Worm (Caenorhabditis elegans) whole organism, L2 larva: Measurements from ENCODE around the gene C43H6.6.

Source experiments
- F13H6.1 ChIP-seq: sonication (generic microtip); optimal IDR thresholded peaks from 2 replicates; lab custom pipeline; 2016; ENCODE audit warnings: missing genetic modification characterization, missing compliant biosample characterization
- alr-1 ChIP-seq: fragments of 150-350 bp; optimal IDR thresholded peaks from 2 replicates; lab custom pipeline; 2014; ENCODE audit warnings: missing biosample characterization, missing genetic modification characterization
- ama-1 ChIP-seq: fragments of 150-350 bp; optimal IDR thresholded peaks from 2 replicates; lab custom pipeline; 2018; ENCODE audit warnings: inconsistent platforms
- ceh-16 ChIP-seq: fragments of 150-350 bp; optimal IDR thresholded peaks from 2 replicates; lab custom pipeline; 2014; ENCODE audit warnings: missing biosample characterization, missing genetic modification characterization
- dmd-4 ChIP-seq: sonication (generic microtip); optimal IDR thresholded peaks from 2 replicates; lab custom pipeline; 2017; ENCODE audit warnings: missing biosample characterization, missing genetic modification characterization
- egl-27 ChIP-seq: sonication (generic microtip); optimal IDR thresholded peaks from 3 replicates; lab custom pipeline; 2017; ENCODE audit warnings: missing biosample characterization, missing genetic modification reagents, missing genetic modification characterization
- elt-3 ChIP-seq: sonication (generic microtip); optimal IDR thresholded peaks from 2 replicates; lab custom pipeline; 2017; ENCODE audit warnings: missing biosample characterization, missing genetic modification characterization
- fos-1 ChIP-seq: fragments of 150-350 bp; optimal IDR thresholded peaks from 2 replicates; lab custom pipeline; 2014; ENCODE audit warnings: missing biosample characterization, missing genetic modification characterization
- lin-13 ChIP-seq: fragments of 150-350 bp; optimal IDR thresholded peaks from 2 replicates; lab custom pipeline; 2014; ENCODE audit warnings: missing biosample characterization, missing genetic modification reagents, missing genetic modification characterization
- lsy-2 ChIP-seq, 2 experiments: fragments of 150-350 bp in 1 of 2; sonication (generic microtip) in 1 of 2; optimal IDR thresholded peaks; 2 replicates each; lab custom pipeline; 2014 to 2017; ENCODE audit warnings: missing biosample characterization in 2 of 2, missing genetic modification characterization in 2 of 2
- mbf-1 ChIP-seq: sonication (generic microtip); optimal IDR thresholded peaks from 2 replicates; lab custom pipeline; 2017; ENCODE audit warnings: missing biosample characterization, missing genetic modification characterization
- mdl-1 ChIP-seq, 2 experiments: fragments of 150-350 bp in 1 of 2; sonication (generic microtip) in 1 of 2; optimal IDR thresholded peaks; 2 replicates each; lab custom pipeline; 2017; ENCODE audit warnings: missing biosample characterization in 2 of 2, missing genetic modification characterization in 2 of 2
- nhr-10 ChIP-seq: sonication (generic microtip); optimal IDR thresholded peaks from 2 replicates; lab custom pipeline; 2017; ENCODE audit warnings: missing biosample characterization, missing genetic modification characterization
- nhr-12 ChIP-seq: fragments of 150-350 bp; optimal IDR thresholded peaks from 2 replicates; lab custom pipeline; 2014; ENCODE audit warnings: missing biosample characterization, missing genetic modification characterization
- nhr-129 ChIP-seq: fragments of 150-350 bp; optimal IDR thresholded peaks from 2 replicates; lab custom pipeline; 2014; ENCODE audit warnings: missing biosample characterization, missing genetic modification characterization
- nhr-21 ChIP-seq: fragments of 150-350 bp; optimal IDR thresholded peaks from 2 replicates; lab custom pipeline; 2014; ENCODE audit warnings: missing biosample characterization, missing genetic modification characterization
- nhr-6 ChIP-seq: fragments of 150-350 bp; optimal IDR thresholded peaks from 2 replicates; lab custom pipeline; 2014; ENCODE audit warnings: missing biosample characterization, missing genetic modification characterization
- nhr-77 ChIP-seq: fragments of 150-350 bp; optimal IDR thresholded peaks from 2 replicates; lab custom pipeline; 2014; ENCODE audit warnings: missing biosample characterization, missing genetic modification characterization
- peb-1 ChIP-seq: fragments of 150-350 bp; optimal IDR thresholded peaks from 2 replicates; lab custom pipeline; 2014; ENCODE audit warnings: missing biosample characterization, missing genetic modification characterization
- sem-4 ChIP-seq: fragments of 150-350 bp; optimal IDR thresholded peaks from 2 replicates; lab custom pipeline; 2014; ENCODE audit warnings: missing biosample characterization, missing genetic modification reagents, missing genetic modification characterization
- skn-1 ChIP-seq: sonication (generic microtip); optimal IDR thresholded peaks from 2 replicates; lab custom pipeline; 2017; ENCODE audit warnings: missing biosample characterization, missing genetic modification characterization
- sma-3 ChIP-seq: sonication (generic microtip); optimal IDR thresholded peaks from 2 replicates; lab custom pipeline; 2016; ENCODE audit warnings: missing genetic modification reagents, missing genetic modification characterization, missing compliant biosample characterization
- sma-9 ChIP-seq, 2 experiments: fragments of 150-350 bp in 1 of 2; sonication (generic microtip) in 1 of 2; optimal IDR thresholded peaks; 2 replicates each; lab custom pipeline; 2014 to 2016; ENCODE audit warnings: missing genetic modification characterization in 2 of 2, mild to moderate bottlenecking in 1 of 2, missing biosample characterization in 1 of 2, missing compliant biosample characterization in 1 of 2, missing genetic modification reagents in 1 of 2, moderate library complexity in 1 of 2
- snpc-4 ChIP-seq: fragments of 150-350 bp; optimal IDR thresholded peaks from 2 replicates; lab custom pipeline; 2014; ENCODE audit warnings: missing biosample characterization, missing genetic modification characterization
- unc-55 ChIP-seq: fragments of 150-350 bp; sonication (generic microtip); optimal IDR thresholded peaks from 3 replicates; lab custom pipeline; 2014; ENCODE audit warnings: missing biosample characterization, missing genetic modification reagents, missing genetic modification characterization
- zag-1 ChIP-seq: fragments of 150-350 bp; optimal IDR thresholded peaks from 2 replicates; lab custom pipeline; 2014; ENCODE audit warnings: missing biosample characterization, missing genetic modification characterization
- ztf-1 ChIP-seq: fragments of 200-800 bp; sonication (Bioruptor generic); conservative IDR thresholded peaks from 2 replicates; pipeline ENCODE4 v1.3.6; 2022; ENCODE audit warnings: missing genetic modification characterization, missing compliant biosample characterization
- ztf-11 ChIP-seq: sonication (generic microtip); optimal IDR thresholded peaks from 2 replicates; lab custom pipeline; 2017; ENCODE audit warnings: missing biosample characterization, missing genetic modification characterization

The C43H6.6 gene

ce11 chrX:2401883-2402282 is 6.8 kb downstream of the C43H6.6 start, which contains the start of gene dhhc-9 (continued):
- TF ChIP-seq snpc-4 (tag; lab: Kevin White, UChicago), result no peak
- TF ChIP-seq sma-3 (GFP tag; lab: Kevin White, UChicago), result peak; percentile 26

- TF ChIP-seq ceh-16 (no peak), alr-1 (no peak), sma-3 (GFP tag; lab: Kevin White, UChicago) (no peak), mbf-1 (no peak), fos-1 (tag; lab: Kevin White, UChicago) (no peak), ama-1 (no peak), mdl-1 (tag; optimal IDR thresholded peaks at IDR 0.05; lab: Kevin White, UChicago) (no peak), lsy-2 (tag; optimal IDR thresholded peaks at IDR 0.05; lab: Kevin White, UChicago) (no peak)
Measured at ce11 chrX:2403724-2404123, 8.6 kb downstream of the C43H6.6 start, which contains the start of gene C43H6.4. TSS of gene C43H6.4 (plus strand) at chrX:2404024.

- TF ChIP-seq alr-1 (no peak), ama-1 (no peak), egl-27 (tag; lab: Kevin White, UChicago) (no peak), fos-1 (tag; lab: Kevin White, UChicago) (no peak), lin-13 (no peak)
Measured at ce11 chrX:2407167-2407566, 12.1 kb downstream of the C43H6.6 start, which contains the start of gene mtpn-1. TSS of gene mtpn-1 (plus strand) at chrX:2407467.

- TF ChIP-seq nhr-6 (tag; lab: Kevin White, UChicago) (no peak), snpc-4 (tag; lab: Kevin White, UChicago) (no peak)
Measured at ce11 chrX:2409243-2409741, 14.2 kb downstream of the C43H6.6 start, which contains the start of the genes C43H6.12 and trpp-12. TSS of gene C43H6.12 (plus strand) at chrX:2409607. TSS of gene trpp-12 (plus strand) at chrX:2409691.

ce11 chrX:2410978-2411377 is 15.9 kb downstream of the C43H6.6 start:
- TF ChIP-seq sma-9 (GFP tag; optimal IDR thresholded peaks at IDR 0.05; lab: Kevin White, UChicago) (peak; percentile 44), sma-9 (tag; optimal IDR thresholded peaks at IDR 0.05; lab: Kevin White, UChicago) (no peak), nhr-12 (tag; lab: Kevin White, UChicago) (no peak), fos-1 (tag; lab: Kevin White, UChicago) (peak; percentile 80)

ce11 chrX:2413277-2413676 is 18.2 kb downstream of the C43H6.6 start, which contains the start of gene hlh-15:
TSS of gene hlh-15 (minus strand) at chrX:2413377.
- no peak for TF ChIP-seq alr-1

ce11 chrX:2419777-2420176 is 24.7 kb downstream of the C43H6.6 start, which contains the start of gene glr-7:
TSS of gene glr-7 (minus strand) at chrX:2419877.
- TF ChIP-seq unc-55 (GFP tag; lab: Kevin White, UChicago) (no peak), skn-1 (tag; lab: Kevin White, UChicago) (no peak), nhr-10 (tag; lab: Kevin White, UChicago) (no peak), elt-3 (tag; lab: Kevin White, UChicago) (no peak), peb-1 (tag; lab: Kevin White, UChicago) (no peak), sma-3 (GFP tag; lab: Kevin White, UChicago) (no peak), dmd-4 (no peak)

ce11 chrX:2422123-2422522 is 27.0 kb downstream of the C43H6.6 start:
- no peak for TF ChIP-seq ztf-11 (tag; lab: Kevin White, UChicago)
- TF ChIP-seq ztf-1 (GFP tag; lab: Robert Waterston, UW), result no peak
- no peak for TF ChIP-seq zag-1 (tag; lab: Kevin White, UChicago)
- TF ChIP-seq nhr-21 (tag; lab: Kevin White, UChicago), result no peak
- no peak for TF ChIP-seq nhr-10 (tag; lab: Kevin White, UChicago)
- TF ChIP-seq ama-1, result no peak
- TF ChIP-seq nhr-129, result no peak
- no peak for TF ChIP-seq skn-1 (tag; lab: Kevin White, UChicago)
- TF ChIP-seq, all 48 proteins: peak for 0

ce11 chrX:2425284-2425683 is 30.2 kb downstream of the C43H6.6 start:
- TF ChIP-seq egl-27 (tag; lab: Kevin White, UChicago), result peak; percentile 26
- TF ChIP-seq sem-4 (tag; lab: Kevin White, UChicago), result no peak
- no peak for TF ChIP-seq zag-1 (tag; lab: Kevin White, UChicago)
- TF ChIP-seq peb-1 (tag; lab: Kevin White, UChicago), result no peak
- peak; percentile 12 for TF ChIP-seq fos-1 (tag; lab: Kevin White, UChicago)
- no peak for TF ChIP-seq elt-3 (tag; lab: Kevin White, UChicago)
- no peak for TF ChIP-seq nhr-129
- no peak for TF ChIP-seq nhr-77 (tag; lab: Kevin White, UChicago)
- TF ChIP-seq F13H6.1, result peak; percentile 14
